Fruit fly (Drosophila melanogaster): Measurements from ENCODE around the gene CG45263.

The CG45263 gene

dm6 chr3R:8524277-8524676 is 46.9 kb upstream of the CG45263 start (continued):
- TF ChIP-seq CG3281 (GFP tag; optimal IDR thresholded peaks at IDR 0.05) (peak; percentile 2), CG10209 (GFP tag; optimal IDR thresholded peaks at IDR 0.05) (no peak), CG8478 (optimal IDR thresholded peaks at IDR 0.05) (no peak), CG11247 (GFP tag; IDR thresholded peaks at IDR 0.05) (0 out of 2 replicates have a peak, but pooled peaks have one; percentile 15), CG16815 (GFP tag; optimal IDR thresholded peaks at IDR 0.05) (no peak), ap (GFP tag; IDR thresholded peaks at IDR 0.05) (0 out of 2 replicates have a peak, but pooled peaks have one; percentile 41), CG7745 (tag; optimal IDR thresholded peaks at IDR 0.05) (no peak), Bteb2 (GFP tag; optimal IDR thresholded peaks at IDR 0.05) (no peak), ewg (GFP tag; optimal IDR thresholded peaks at IDR 0.05) (no peak), Rx (GFP tag; IDR thresholded peaks at IDR 0.05) (peak; percentile 35; the same call in 1 of the 2 replicates), CG42726 (GFP tag; IDR thresholded peaks at IDR 0.05; ENCODE audit: partially characterized antibody) (no peak), Mad (GFP tag; optimal IDR thresholded peaks at IDR 0.05) (no peak), CG31365 (tag; optimal IDR thresholded peaks at IDR 0.05) (no peak), Trl (optimal IDR thresholded peaks at IDR 0.05) (no peak), Trl (GFP tag; optimal IDR thresholded peaks at IDR 0.05) (no peak), org-1 (GFP tag; optimal IDR thresholded peaks at IDR 0.05) (peak; percentile 7), Dbx (GFP tag; IDR thresholded peaks at IDR 0.05) (no peak), CG9876 (GFP tag; optimal IDR thresholded peaks at IDR 0.05) (no peak), gcm2 (GFP tag; optimal IDR thresholded peaks at IDR 0.05) (no peak), seq (GFP tag; IDR thresholded peaks at IDR 0.05) (no peak), CG10147 (GFP tag; optimal IDR thresholded peaks at IDR 0.05) (no peak), Med (GFP tag) (peak; percentile 90), CG8388 (GFP tag; optimal IDR thresholded peaks at IDR 0.05) (no peak), CG15269 (tag; optimal IDR thresholded peaks at IDR 0.05) (peak; percentile 27), gce (GFP tag; IDR thresholded peaks at IDR 0.05) (no peak), D19A (tag; optimal IDR thresholded peaks at IDR 0.05) (no peak), CG14014 (GFP tag; IDR thresholded peaks at IDR 0.05) (peak; percentile 60; the same call in 1 of the 2 replicates), YL-1 (GFP tag; optimal IDR thresholded peaks at IDR 0.05) (no peak), CG6854 (GFP tag; optimal IDR thresholded peaks at IDR 0.05) (no peak), Blimp-1 (GFP tag; optimal IDR thresholded peaks at IDR 0.05) (no peak), sisA (GFP tag; IDR thresholded peaks at IDR 0.05) (peak; percentile 47; the same call in 1 of the 2 replicates), CG31224 (GFP tag; IDR thresholded peaks at IDR 0.05) (0 out of 2 replicates have a peak, but pooled peaks have one; percentile 18), Kr (GFP tag; optimal IDR thresholded peaks at IDR 0.05) (no peak), ase (GFP tag; IDR thresholded peaks at IDR 0.05) (no peak), CG6765 (GFP tag; optimal IDR thresholded peaks at IDR 0.05) (no peak), nom (GFP tag; optimal IDR thresholded peaks at IDR 0.05) (no peak), Dp (GFP tag; optimal IDR thresholded peaks at IDR 0.05) (no peak), CG11560 (tag; IDR thresholded peaks at IDR 0.05) (peak; percentile 40; the same call in 1 of the 3 replicates), HHEX (GFP tag; optimal IDR thresholded peaks at IDR 0.05) (peak; percentile 33), cad (GFP tag; optimal IDR thresholded peaks at IDR 0.05) (no peak), Vsx1 (GFP tag; optimal IDR thresholded peaks at IDR 0.05) (no peak), Lim3 (GFP tag; IDR thresholded peaks at IDR 0.05) (no peak), slp2 (GFP tag; optimal IDR thresholded peaks at IDR 0.05) (no peak), mam (GFP tag; optimal IDR thresholded peaks at IDR 0.05) (peak; percentile 44), ash1 (GFP tag; optimal IDR thresholded peaks at IDR 0.05) (no peak), dimm (GFP tag; IDR thresholded peaks at IDR 0.05) (no peak), pnt (GFP tag; optimal IDR thresholded peaks at IDR 0.05) (no peak), Atf-2 (GFP tag; optimal IDR thresholded peaks at IDR 0.05) (no peak), al (GFP tag; IDR thresholded peaks at IDR 0.05) (no peak), CG5180 (GFP tag; optimal IDR thresholded peaks at IDR 0.05) (no peak), CG10321 (GFP tag; IDR thresholded peaks at IDR 0.05) (no peak), stc (GFP tag; IDR thresholded peaks at IDR 0.05) (no peak)

All from whole organism, embryonic.